Worm (Caenorhabditis elegans): Measurements from ENCODE around the gene srbc-9.

srbc-9 gene

ce11 chrV:7465509-7465908, 24.7 kb downstream of the srbc-9 start, which contains the start of gene F25E5.1 (continued):
- TF ChIP-seq nhr-10 (tag; optimal IDR thresholded peaks at IDR 0.05) (no peak), peb-1 (tag; optimal IDR thresholded peaks at IDR 0.05) (no peak), crh-2 (tag; optimal IDR thresholded peaks at IDR 0.05) (peak; percentile 75), nhr-21 (tag; optimal IDR thresholded peaks at IDR 0.05) (no peak), skn-1 (tag; optimal IDR thresholded peaks at IDR 0.05) (no peak), nhr-237 (tag; optimal IDR thresholded peaks at IDR 0.05) (no peak), elt-1 (tag; optimal IDR thresholded peaks at IDR 0.05) (no peak), ztf-1 (GFP tag; conservative IDR thresholded peaks at IDR 0.05) (no peak), nhr-12 (tag; optimal IDR thresholded peaks at IDR 0.05) (no peak), lsy-2 (tag; optimal IDR thresholded peaks at IDR 0.05) (peak in 1 of 2 experiments; percentile 2), F13H6.1 (tag; optimal IDR thresholded peaks at IDR 0.05) (peak; percentile 78), fos-1 (tag; optimal IDR thresholded peaks at IDR 0.05) (peak; percentile 55), unc-39 (tag; optimal IDR thresholded peaks at IDR 0.05) (no peak), alr-1 (tag; optimal IDR thresholded peaks at IDR 0.05) (no peak)

ce11 chrV:7464696-7465095, 25.5 kb downstream of the srbc-9 start, which contains the start of gene srh-89:
srh-89 (minus strand) TSS chrV:7464796.
- TF ChIP-seq nhr-129 (tag; optimal IDR thresholded peaks at IDR 0.05) (no peak), Y55F3AM.14 (GFP tag; optimal IDR thresholded peaks at IDR 0.05) (no peak), nhr-23 (tag; optimal IDR thresholded peaks at IDR 0.05) (no peak), lsy-2 (tag; optimal IDR thresholded peaks at IDR 0.05) (no peak), snpc-4 (tag; optimal IDR thresholded peaks at IDR 0.05) (no peak), unc-39 (tag; optimal IDR thresholded peaks at IDR 0.05) (no peak), peb-1 (tag; optimal IDR thresholded peaks at IDR 0.05) (no peak), crh-2 (tag; optimal IDR thresholded peaks at IDR 0.05) (no peak), ZK546.5 (tag; optimal IDR thresholded peaks at IDR 0.05) (no peak)

- TF ChIP-seq ztf-4 (tag; optimal IDR thresholded peaks at IDR 0.05) (no peak), nhr-25 (tag; optimal IDR thresholded peaks at IDR 0.05) (no peak), sma-3 (GFP tag; optimal IDR thresholded peaks at IDR 0.05) (no peak), ama-1 (optimal IDR thresholded peaks at IDR 0.05) (no peak), F13H6.1 (tag; optimal IDR thresholded peaks at IDR 0.05) (no peak), gmeb-1 (tag; optimal IDR thresholded peaks at IDR 0.05) (no peak), unc-39 (tag; optimal IDR thresholded peaks at IDR 0.05) (no peak), mdl-1 (tag; optimal IDR thresholded peaks at IDR 0.05) (no peak), unc-62 (GFP tag; optimal IDR thresholded peaks at IDR 0.05) (no peak), egl-27 (tag; optimal IDR thresholded peaks at IDR 0.05) (no peak), nhr-23 (tag; optimal IDR thresholded peaks at IDR 0.05) (no peak), sem-4 (tag; optimal IDR thresholded peaks at IDR 0.05) (no peak), blmp-1 (tag; optimal IDR thresholded peaks at IDR 0.05; ENCODE audit: insufficient read depth) (no peak), sma-9 (GFP tag; optimal IDR thresholded peaks at IDR 0.05) (no peak), sma-9 (tag; optimal IDR thresholded peaks at IDR 0.05) (no peak), elt-1 (tag; optimal IDR thresholded peaks at IDR 0.05) (no peak), crh-2 (tag; optimal IDR thresholded peaks at IDR 0.05) (no peak), nhr-6 (tag; optimal IDR thresholded peaks at IDR 0.05) (no peak), aly-2 (tag; optimal IDR thresholded peaks at IDR 0.05) (no peak)
Measured at ce11 chrV:7460898-7461297, 29.3 kb downstream of the srbc-9 start, which contains the start of gene srh-92. srh-92 (minus strand) TSS chrV:7460998.

ce11 chrV:7455008-7455407, 35.2 kb downstream of the srbc-9 start, which contains the start of gene F25E5.2:
F25E5.2 (plus strand) TSS chrV:7455308.
- TF ChIP-seq elt-3 (tag; optimal IDR thresholded peaks at IDR 0.05) = no peak
- no peak for TF ChIP-seq lin-39 (tag; optimal IDR thresholded peaks at IDR 0.05)
- TF ChIP-seq nhr-77 (tag; optimal IDR thresholded peaks at IDR 0.05) = no peak
- no peak for TF ChIP-seq mab-5 (tag; optimal IDR thresholded peaks at IDR 0.05)
- TF ChIP-seq egl-27 (tag; optimal IDR thresholded peaks at IDR 0.05) = no peak
- no peak for TF ChIP-seq mbf-1 (tag; optimal IDR thresholded peaks at IDR 0.05)
- no peak for TF ChIP-seq ztf-11 (tag; optimal IDR thresholded peaks at IDR 0.05)
- no peak for TF ChIP-seq sma-3 (GFP tag; optimal IDR thresholded peaks at IDR 0.05)
- TF ChIP-seq ztf-1 (GFP tag; conservative IDR thresholded peaks at IDR 0.05) = no peak
- TF ChIP-seq ZK546.5 (tag; optimal IDR thresholded peaks at IDR 0.05) = no peak
- TF ChIP-seq F13H6.1 (tag; optimal IDR thresholded peaks at IDR 0.05) = no peak
- no peak for TF ChIP-seq nhr-129 (tag; optimal IDR thresholded peaks at IDR 0.05)
- TF ChIP-seq blmp-1 (tag; optimal IDR thresholded peaks at IDR 0.05; ENCODE audit: insufficient read depth) = no peak
- no peak for TF ChIP-seq sma-9 (GFP tag; optimal IDR thresholded peaks at IDR 0.05)
- TF ChIP-seq sma-9 (tag; optimal IDR thresholded peaks at IDR 0.05) = no peak
- TF ChIP-seq crh-2 (tag; optimal IDR thresholded peaks at IDR 0.05) = no peak
